Worm (Caenorhabditis elegans) whole organism, L4/young adult: ENCODE results near the gene ttr-44.

ENCODE experiments used
- W03F9.2 ChIP-seq: fragments of 150-350 bp; optimal IDR thresholded peaks from 2 replicates; lab custom pipeline; 2014; ENCODE audit warnings: missing biosample characterization, missing genetic modification characterization
- him-1 ChIP-seq: sonication (generic microtip); optimal IDR thresholded peaks from 2 replicates; lab custom pipeline; 2016; ENCODE audit warnings: missing genotype, missing genetic modification reagents, missing genetic modification characterization, missing compliant biosample characterization

- TF ChIP-seq W03F9.2 (no peak), him-1 (tag; lab: Kevin White, UChicago) (no peak)
Measured at ce11 chrV:13499227-13499626, 31.3 kb downstream of the ttr-44 start.
